Worm (Caenorhabditis elegans): ENCODE measurements around the gene T21D12.14.

ce11 chrIV:257095-257494 lies 30.8 kb downstream of the T21D12.14 start, which contains the start of gene R02D3.8:
- no peak for TF ChIP-seq dmd-4 (tag; optimal IDR thresholded peaks at IDR 0.05)
- TF ChIP-seq ama-1 (optimal IDR thresholded peaks at IDR 0.05): no peak
- TF ChIP-seq R02D3.7 (tag; optimal IDR thresholded peaks at IDR 0.05): no peak
- TF ChIP-seq elt-1 (tag; optimal IDR thresholded peaks at IDR 0.05): no peak
- no peak for TF ChIP-seq nhr-11 (tag; optimal IDR thresholded peaks at IDR 0.05)
- TF ChIP-seq blmp-1 (tag; optimal IDR thresholded peaks at IDR 0.05; ENCODE audit: insufficient read depth): no peak
- no peak for TF ChIP-seq ZK546.5 (tag; optimal IDR thresholded peaks at IDR 0.05)

Measured in whole organism, L2 larva.